Worm (Caenorhabditis elegans): Measurements from ENCODE around the gene cng-2.

The cng-2 gene

DNA sequence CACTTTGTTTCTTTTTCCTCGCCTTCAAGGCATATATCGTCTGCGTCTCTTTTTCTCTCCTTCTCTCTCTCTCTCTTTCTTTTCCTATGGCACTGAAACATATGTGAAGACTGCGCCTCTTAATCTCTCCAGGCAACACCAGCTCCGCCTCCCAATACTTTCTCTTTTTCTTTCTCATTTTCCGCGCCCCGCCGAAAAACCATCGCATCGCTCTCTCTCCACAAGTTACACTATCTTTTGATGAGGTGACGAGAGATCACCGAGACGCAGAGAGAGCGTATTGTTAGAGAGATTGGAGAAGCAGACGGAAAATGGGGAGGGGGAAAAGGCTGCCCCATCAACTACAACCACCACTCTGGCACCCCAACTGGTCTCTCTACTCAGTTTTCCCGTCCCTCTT lies 11.8 kb downstream of the cng-2 start (continued):
- TF ChIP-seq spr-3 (GFP tag; optimal IDR thresholded peaks at IDR 0.05), result peak; percentile 23
- TF ChIP-seq nhr-77 (tag; optimal IDR thresholded peaks at IDR 0.05), result no peak
- no peak for TF ChIP-seq ceh-82 (tag; optimal IDR thresholded peaks at IDR 0.05)
- no peak for TF ChIP-seq sdz-12 (GFP tag; optimal IDR thresholded peaks at IDR 0.05)
- no peak for TF ChIP-seq dmd-9 (GFP tag; IDR thresholded peaks at IDR 0.05)
- no peak for TF ChIP-seq duxl-1 (tag; optimal IDR thresholded peaks at IDR 0.05; ENCODE audit: poor library complexity)
- TF ChIP-seq nhr-237 (tag; optimal IDR thresholded peaks at IDR 0.05), result no peak
- no peak for TF ChIP-seq daf-16 (GFP tag; optimal IDR thresholded peaks at IDR 0.05)
- no peak for TF ChIP-seq daf-16 (tag; optimal IDR thresholded peaks at IDR 0.05)
- peak; percentile 67 for TF ChIP-seq set-16 (GFP tag; IDR thresholded peaks at IDR 0.05)
- TF ChIP-seq zfp-2 (tag; optimal IDR thresholded peaks at IDR 0.05), result no peak
- TF ChIP-seq lin-38 (GFP tag; IDR thresholded peaks at IDR 0.05), result peak; percentile 38
- TF ChIP-seq hlh-30 (tag; optimal IDR thresholded peaks at IDR 0.05; ENCODE audit: insufficient read depth), result peak; percentile 65
- TF ChIP-seq lin-13 (GFP tag; optimal IDR thresholded peaks at IDR 0.05), result peak; percentile 31
- TF ChIP-seq lsy-2 (tag; optimal IDR thresholded peaks at IDR 0.05), result peak; percentile 33 to 82
- TF ChIP-seq T26A8.4 (GFP tag; IDR thresholded peaks at IDR 0.05), result no peak
- TF ChIP-seq saeg-2 (GFP tag; IDR thresholded peaks at IDR 0.05), result no peak
- TF ChIP-seq unc-130 (GFP tag; optimal IDR thresholded peaks at IDR 0.05), result no peak
- TF ChIP-seq nhr-11 (tag; optimal IDR thresholded peaks at IDR 0.05), result peak; percentile 72
- no peak for TF ChIP-seq lin-1 (GFP tag; IDR thresholded peaks at IDR 0.05)
- TF ChIP-seq arid-1 (GFP tag; conservative IDR thresholded peaks at IDR 0.05), result 0 out of 2 replicates have a peak, but pooled peaks have one; percentile 41
- no peak for TF ChIP-seq daf-12 (tag; optimal IDR thresholded peaks at IDR 0.05)
- TF ChIP-seq nhr-42 (GFP tag; IDR thresholded peaks at IDR 0.05), result no peak
- TF ChIP-seq nhr-10 (tag; optimal IDR thresholded peaks at IDR 0.05), result no peak
- no peak for TF ChIP-seq ces-1 (GFP tag; optimal IDR thresholded peaks at IDR 0.05)
- TF ChIP-seq Y48G9A.11 (GFP tag; IDR thresholded peaks at IDR 0.05), result no peak
- peak; percentile 62 for TF ChIP-seq F37D6.2 (tag; optimal IDR thresholded peaks at IDR 0.05)
- TF ChIP-seq Y5F2A.4 (GFP tag; optimal IDR thresholded peaks at IDR 0.05), result no peak
- no peak for TF ChIP-seq tag-97 (GFP tag; IDR thresholded peaks at IDR 0.05)
- TF ChIP-seq dmd-8 (GFP tag; IDR thresholded peaks at IDR 0.05), result no peak
- no peak for TF ChIP-seq snpc-4 (tag; optimal IDR thresholded peaks at IDR 0.05)
- TF ChIP-seq pha-4 (GFP tag; IDR thresholded peaks at IDR 0.05), result peak; percentile 48
- TF ChIP-seq pha-4 (tag; optimal IDR thresholded peaks at IDR 0.05), result no peak
- peak; percentile 28 for TF ChIP-seq dpl-1 (GFP tag; optimal IDR thresholded peaks at IDR 0.05)
- no peak for TF ChIP-seq skn-1 (tag; optimal IDR thresholded peaks at IDR 0.05)
- no peak for TF ChIP-seq nhr-76 (tag; optimal IDR thresholded peaks at IDR 0.05)
- no peak for TF ChIP-seq madf-9 (GFP tag; conservative IDR thresholded peaks at IDR 0.05)
- peak; percentile 89 for TF ChIP-seq ctbp-1 (GFP tag; IDR thresholded peaks at IDR 0.05)
- TF ChIP-seq rbr-2 (tag; optimal IDR thresholded peaks at IDR 0.05), result peak; percentile 82
- peak; percentile 77; the same call in 1 of the 2 replicates for TF ChIP-seq ceh-20 (GFP tag; IDR thresholded peaks at IDR 0.05)
- no peak for TF ChIP-seq nhr-6 (tag; optimal IDR thresholded peaks at IDR 0.05)
- TF ChIP-seq lin-15B (tag; optimal IDR thresholded peaks at IDR 0.05), result no peak
- no peak for TF ChIP-seq daf-19 (GFP tag; conservative IDR thresholded peaks at IDR 0.05)
- peak; percentile 82 for TF ChIP-seq fkh-10 (GFP tag; optimal IDR thresholded peaks at IDR 0.05)
- TF ChIP-seq nhr-102 (tag; optimal IDR thresholded peaks at IDR 0.05), result no peak
- TF ChIP-seq cey-2 (tag; optimal IDR thresholded peaks at IDR 0.05; ENCODE audit: borderline replicate concordance, insufficient read depth), result no peak
- TF ChIP-seq ceh-44 (GFP tag; IDR thresholded peaks at IDR 0.05), result no peak
- TF ChIP-seq tra-1 (GFP tag; IDR thresholded peaks at IDR 0.05), result 0 out of 2 replicates have a peak, but pooled peaks have one; percentile 33
- TF ChIP-seq F49E8.2 (tag; optimal IDR thresholded peaks at IDR 0.05; ENCODE audit: borderline replicate concordance), result no peak
- TF ChIP-seq nhr-28 (tag; optimal IDR thresholded peaks at IDR 0.05), result peak; percentile 61
- TF ChIP-seq pqm-1 (tag; optimal IDR thresholded peaks at IDR 0.05), result no peak
- no peak for TF ChIP-seq D1046.2 (GFP tag; IDR thresholded peaks at IDR 0.05)
- TF ChIP-seq ceh-62 (tag; optimal IDR thresholded peaks at IDR 0.05), result no peak

Measured in whole organism, L4 larva.